Worm (Caenorhabditis elegans) whole organism, L1 larva: ENCODE data around the gene C42C1.3.

Source experiments
- ama-1 ChIP-seq: fragments of 150-350 bp; optimal IDR thresholded peaks from 2 replicates; lab custom pipeline; 2014
- xbp-1 ChIP-seq: sonication (generic microtip); optimal IDR thresholded peaks from 2 replicates; lab custom pipeline; 2016; ENCODE audit warnings: missing genetic modification characterization, missing compliant biosample characterization

DNA sequence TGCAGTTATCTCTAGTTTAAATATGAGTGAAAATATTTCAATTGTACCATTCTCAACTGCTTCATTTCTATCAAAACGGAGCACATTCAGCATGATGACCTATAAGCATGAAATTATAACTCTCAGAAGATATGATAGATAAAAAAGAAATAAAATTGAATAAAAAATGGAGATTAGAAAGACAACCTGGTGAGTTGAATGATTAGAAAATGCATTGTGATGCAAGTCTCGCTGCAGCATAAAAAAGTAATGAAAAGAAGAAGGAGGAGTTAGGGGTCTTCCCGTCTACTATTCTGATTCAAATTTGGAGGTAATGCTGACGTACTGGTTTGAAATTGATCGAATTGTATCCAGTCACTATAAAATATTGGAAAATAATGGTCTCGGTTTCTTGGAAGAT lies 25.6 kb downstream of the C42C1.3 start, which contains the start of gene sre-15:
- TF ChIP-seq xbp-1 (tag; lab: Kevin White, UChicago) (no peak), ama-1 (lab: Kevin White, UChicago) (no peak)
